Worm (Caenorhabditis elegans) whole organism, young adult: ENCODE data around the gene ciao-2B.

Experiments
- B0035.1 ChIP-seq: sonication (generic microtip); optimal IDR thresholded peaks from 2 replicates; lab custom pipeline; 2016; ENCODE audit warnings: missing genetic modification characterization, mild to moderate bottlenecking, missing compliant biosample characterization, missing genotype, missing genetic modification reagents
- B0261.1 ChIP-seq: sonication (generic microtip); optimal IDR thresholded peaks from 2 replicates; lab custom pipeline; 2016; ENCODE audit warnings: mild to moderate bottlenecking, missing genetic modification characterization, moderate library complexity, missing compliant biosample characterization
- C06A6.2 ChIP-seq: fragments of 200-800 bp; sonication (Bioruptor generic); conservative IDR thresholded peaks from 2 replicates; pipeline ENCODE4 v1.3.6; 2022; ENCODE audit warnings: missing genetic modification characterization, missing compliant biosample characterization
- D2030.7 ChIP-seq: fragments of 200-800 bp; sonication (Bioruptor generic); IDR thresholded peaks from 2 replicates; pipeline ENCODE4 v1.3.6; 2022; ENCODE audit warnings: missing genetic modification reagents, missing genetic modification characterization, missing compliant biosample characterization
- F37B4.10 ChIP-seq: fragments of 200-800 bp; sonication (Bioruptor generic); IDR thresholded peaks from 2 replicates; pipeline ENCODE4 v1.3.6; 2022; ENCODE audit warnings: missing genetic modification characterization, missing compliant biosample characterization
- F52B5.7 ChIP-seq: sonication (generic microtip); optimal IDR thresholded peaks from 2 replicates; lab custom pipeline; 2016; ENCODE audit warnings: mild to moderate bottlenecking, missing genetic modification characterization, missing compliant biosample characterization
- K11D2.4 ChIP-seq: fragments of 200-800 bp; sonication (Bioruptor generic); IDR thresholded peaks from 2 replicates; pipeline ENCODE4 v1.3.6; 2022; ENCODE audit warnings: missing genetic modification reagents, missing genetic modification characterization, missing compliant biosample characterization
- Y53F4B.3 ChIP-seq: fragments of 200-800 bp; sonication (Bioruptor generic); IDR thresholded peaks from 2 replicates; pipeline ENCODE4 v1.3.6; 2022; ENCODE audit warnings: missing genetic modification reagents, missing genetic modification characterization, missing compliant biosample characterization
- Y95B8A.8 ChIP-seq: fragments of 200-800 bp; sonication (Bioruptor generic); IDR thresholded peaks from 2 replicates; pipeline ENCODE4 v1.3.6; 2022; ENCODE audit warnings: missing genetic modification reagents, missing genetic modification characterization, missing compliant biosample characterization
- aptf-2 ChIP-seq: fragments of 200-800 bp; sonication (Bioruptor generic); conservative IDR thresholded peaks from 2 replicates; pipeline ENCODE4 v1.3.6; 2022; ENCODE audit warnings: missing genetic modification reagents, missing genetic modification characterization, missing compliant biosample characterization
- athp-1 ChIP-seq: sonication (generic microtip); optimal IDR thresholded peaks from 2 replicates; lab custom pipeline; 2017; ENCODE audit warnings: mild to moderate bottlenecking, missing genetic modification characterization, missing compliant biosample characterization
- attf-3 ChIP-seq: fragments of 200-800 bp; sonication (Bioruptor generic); conservative IDR thresholded peaks from 2 replicates; pipeline ENCODE4 v1.3.6; 2022; ENCODE audit warnings: missing genetic modification reagents, missing genetic modification characterization, missing compliant biosample characterization
- cebp-1 ChIP-seq, 2 experiments: fragments of 200-800 bp in 1 of 2; sonication (Bioruptor generic) in 1 of 2; sonication (generic microtip) in 1 of 2; IDR thresholded peaks in 1 of 2; optimal IDR thresholded peaks in 1 of 2; 2 replicates each; pipeline versions ENCODE4 v1.3.6 to Lab custom; 2017 to 2022; ENCODE audit warnings: missing compliant biosample characterization in 2 of 2, missing genetic modification characterization in 2 of 2, mild to moderate bottlenecking in 1 of 2, missing genetic modification reagents in 1 of 2, moderate library complexity in 1 of 2
- ceh-27 ChIP-seq: fragments of 200-800 bp; sonication (Bioruptor generic); optimal IDR thresholded peaks from 2 replicates; lab custom pipeline; 2018; ENCODE audit warnings: mild to moderate bottlenecking, missing genetic modification characterization, moderate library complexity, missing compliant biosample characterization
- ceh-91 ChIP-seq: fragments of 200-800 bp; sonication (Bioruptor generic); IDR thresholded peaks from 2 replicates; pipeline ENCODE4 v1.3.6; 2022; ENCODE audit warnings: missing genetic modification reagents, missing genetic modification characterization, missing compliant biosample characterization
- chd-7 ChIP-seq: sonication (generic microtip); optimal IDR thresholded peaks from 2 replicates; lab custom pipeline; 2016; ENCODE audit warnings: mild to moderate bottlenecking, missing genetic modification characterization, moderate library complexity, missing compliant biosample characterization
- die-1 ChIP-seq: sonication (generic microtip); optimal IDR thresholded peaks from 2 replicates; lab custom pipeline; 2016; ENCODE audit warnings: missing genotype, mild to moderate bottlenecking, missing genetic modification characterization, missing compliant biosample characterization
- dox-1 ChIP-seq: fragments of 200-800 bp; sonication (Bioruptor generic); IDR thresholded peaks from 2 replicates; pipeline ENCODE4 v1.3.6; 2022; ENCODE audit warnings: missing genetic modification reagents, missing genetic modification characterization, missing compliant biosample characterization
- gei-17 ChIP-seq: fragments of 200-800 bp; sonication (Bioruptor generic); optimal IDR thresholded peaks from 2 replicates; lab custom pipeline; 2018; ENCODE audit warnings: mild to moderate bottlenecking, missing genetic modification characterization, missing compliant biosample characterization
- hsf-1 ChIP-seq: fragments of 200-800 bp; sonication (Bioruptor generic); IDR thresholded peaks from 2 replicates; pipeline ENCODE4 v1.3.6; 2022; ENCODE audit warnings: missing genetic modification reagents, missing genetic modification characterization, missing compliant biosample characterization
- lin-26 ChIP-seq: fragments of 200-800 bp; sonication (Bioruptor generic); IDR thresholded peaks from 2 replicates; pipeline ENCODE4 v1.3.6; 2022; ENCODE audit warnings: missing genetic modification reagents, missing genetic modification characterization, missing compliant biosample characterization
- lin-54 ChIP-seq: fragments of 200-800 bp; sonication (Bioruptor generic); optimal IDR thresholded peaks from 2 replicates; lab custom pipeline; 2018; ENCODE audit warnings: mild to moderate bottlenecking, missing genetic modification characterization, missing compliant biosample characterization
- lsl-1 ChIP-seq: fragments of 200-800 bp; sonication (Bioruptor generic); optimal IDR thresholded peaks from 2 replicates; lab custom pipeline; 2018; ENCODE audit warnings: mild to moderate bottlenecking, missing genetic modification characterization, moderate library complexity, missing compliant biosample characterization
- lsy-27 ChIP-seq: sonication (generic microtip); optimal IDR thresholded peaks from 2 replicates; lab custom pipeline; 2017; ENCODE audit warnings: missing genetic modification characterization, mild to moderate bottlenecking, missing compliant biosample characterization, antibody characterized with exemption, missing genotype, borderline replicate concordance; ENCODE audit not compliant: insufficient read depth
- madf-10 ChIP-seq: sonication (generic microtip); optimal IDR thresholded peaks from 2 replicates; lab custom pipeline; 2016; ENCODE audit warnings: mild to moderate bottlenecking, missing genetic modification characterization, missing compliant biosample characterization
- madf-3 ChIP-seq: fragments of 200-800 bp; sonication (Bioruptor generic); IDR thresholded peaks from 2 replicates; pipeline ENCODE4 v1.3.6; 2022; ENCODE audit warnings: missing genetic modification reagents, missing genetic modification characterization, missing compliant biosample characterization
- madf-6 ChIP-seq: fragments of 200-800 bp; sonication (Bioruptor generic); IDR thresholded peaks from 2 replicates; pipeline ENCODE4 v1.3.6; 2022; ENCODE audit warnings: missing genetic modification reagents, missing genetic modification characterization, missing compliant biosample characterization
- mel-28 ChIP-seq: sonication (generic microtip); optimal IDR thresholded peaks from 2 replicates; lab custom pipeline; 2016; ENCODE audit warnings: borderline replicate concordance, mild to moderate bottlenecking, missing genetic modification characterization, missing compliant biosample characterization
- nfya-1 ChIP-seq: sonication (generic microtip); optimal IDR thresholded peaks from 2 replicates; lab custom pipeline; 2017; ENCODE audit warnings: antibody characterized with exemption, missing compliant biosample characterization, missing genetic modification characterization, borderline replicate concordance; ENCODE audit not compliant: insufficient read depth
- nfyb-1 ChIP-seq: fragments of 200-800 bp; sonication (Bioruptor generic); IDR thresholded peaks from 2 replicates; pipeline ENCODE4 v1.3.6; 2022; ENCODE audit warnings: missing genetic modification reagents, missing genetic modification characterization, missing compliant biosample characterization
- pbrm-1 ChIP-seq: fragments of 200-800 bp; sonication (Bioruptor generic); IDR thresholded peaks from 2 replicates; pipeline ENCODE4 v1.3.6; 2022; ENCODE audit warnings: missing genetic modification reagents, missing genetic modification characterization, missing compliant biosample characterization
- sea-2 ChIP-seq: fragments of 200-800 bp; sonication (Bioruptor generic); IDR thresholded peaks from 2 replicates; pipeline ENCODE4 v1.3.6; 2022; ENCODE audit warnings: missing genetic modification characterization, missing compliant biosample characterization
- snpc-3.4 ChIP-seq: sonication (generic microtip); optimal IDR thresholded peaks from 2 replicates; lab custom pipeline; 2017; ENCODE audit warnings: missing genetic modification characterization, mild to moderate bottlenecking, missing compliant biosample characterization, antibody characterized with exemption, moderate library complexity, missing genotype, missing genetic modification reagents
- somi-1 ChIP-seq: fragments of 200-800 bp; sonication (Bioruptor generic); optimal IDR thresholded peaks from 2 replicates; lab custom pipeline; 2018; ENCODE audit warnings: mild to moderate bottlenecking, missing genetic modification characterization, missing compliant biosample characterization
- tbp1 ChIP-seq: fragments of 200-800 bp; sonication (Bioruptor generic); optimal IDR thresholded peaks from 2 replicates; lab custom pipeline; 2018; ENCODE audit warnings: mild to moderate bottlenecking, missing genetic modification characterization, missing compliant biosample characterization
- zim-3 ChIP-seq: sonication (generic microtip); optimal IDR thresholded peaks from 2 replicates; lab custom pipeline; 2017; ENCODE audit warnings: mild to moderate bottlenecking, missing genetic modification characterization, moderate library complexity, missing compliant biosample characterization
- ztf-22 ChIP-seq: fragments of 200-800 bp; sonication (Bioruptor generic); optimal IDR thresholded peaks from 2 replicates; lab custom pipeline; 2018; ENCODE audit warnings: mild to moderate bottlenecking, missing genetic modification characterization, moderate library complexity, missing compliant biosample characterization
- ztf-26 ChIP-seq: sonication (generic microtip); optimal IDR thresholded peaks from 2 replicates; lab custom pipeline; 2017; ENCODE audit warnings: missing genetic modification characterization, missing compliant biosample characterization
- ztf-28 ChIP-seq: fragments of 200-800 bp; sonication (Bioruptor generic); IDR thresholded peaks from 2 replicates; pipeline ENCODE4 v1.3.6; 2022; ENCODE audit warnings: missing genetic modification reagents, missing genetic modification characterization, missing compliant biosample characterization
- ztf-6 ChIP-seq: fragments of 200-800 bp; sonication (Bioruptor generic); IDR thresholded peaks from 2 replicates; pipeline ENCODE4 v1.3.6; 2022; ENCODE audit warnings: missing genetic modification reagents, missing genetic modification characterization, missing compliant biosample characterization

Gene ciao-2B

DNA sequence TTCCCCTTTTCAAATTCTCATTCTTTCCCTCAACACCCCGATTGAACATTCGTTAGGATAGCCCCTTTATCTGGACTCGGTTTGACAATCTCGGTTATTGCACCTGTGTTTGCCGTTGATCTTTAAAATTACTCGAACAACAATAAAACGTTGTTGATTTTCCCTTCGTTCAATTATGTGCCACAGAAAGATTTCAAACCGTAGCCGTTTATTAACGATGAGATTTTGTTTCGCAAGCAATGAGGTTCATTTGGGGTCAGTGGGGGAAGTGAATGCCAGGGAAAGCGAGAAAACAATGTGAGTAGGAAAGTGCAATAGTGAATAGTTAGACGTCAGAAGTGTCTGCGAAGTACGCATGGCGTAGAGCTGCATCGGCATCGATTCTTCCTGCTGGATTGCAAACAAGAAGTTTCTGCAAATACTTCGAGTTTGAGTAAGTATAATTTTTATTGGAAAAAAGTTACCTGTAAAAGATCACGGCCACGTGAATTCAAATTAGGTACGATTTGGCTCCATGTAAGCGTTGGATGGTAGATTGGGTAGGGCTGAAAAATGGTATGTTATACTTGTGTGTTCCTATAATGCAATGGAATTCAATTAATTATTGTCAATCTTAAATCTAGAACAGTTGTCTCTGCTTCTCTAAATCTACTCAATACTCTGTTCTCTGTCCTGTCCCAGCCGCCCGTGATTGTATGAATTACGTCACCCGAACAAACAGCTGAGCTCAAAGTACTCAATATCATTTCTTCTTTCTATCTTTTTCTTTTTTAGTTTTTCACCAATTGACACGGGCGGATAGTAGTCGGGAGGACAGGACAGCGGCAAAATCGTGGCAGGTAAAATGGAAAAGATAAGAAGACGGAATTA lies 25.4 kb upstream of the ciao-2B start, which contains the start of gene kel-3 (continued):
- peak; percentile 94 for TF ChIP-seq nfyb-1
- TF ChIP-seq aptf-2 (GFP tag; lab: Robert Waterston, UW) = no peak
- peak; percentile 73 for TF ChIP-seq lsl-1 (GFP tag; lab: Kevin White, UChicago)
- peak; percentile 38 for TF ChIP-seq B0261.1 (tag; lab: Kevin White, UChicago)
- TF ChIP-seq Y53F4B.3 = no peak
- TF ChIP-seq F37B4.10 (GFP tag; lab: Robert Waterston, UW) = 0 out of 2 replicates have a peak, but pooled peaks have one; percentile 57
- peak; percentile 86 for TF ChIP-seq lin-54 (GFP tag; lab: Kevin White, UChicago)
- peak; percentile 95 for TF ChIP-seq F52B5.7 (tag; lab: Kevin White, UChicago)
- TF ChIP-seq ceh-91 (GFP tag; lab: Robert Waterston, UW) = no peak
- peak; percentile 96 for TF ChIP-seq chd-7 (tag; lab: Kevin White, UChicago)
- TF ChIP-seq snpc-3.4 (tag; lab: Kevin White, UChicago) = peak; percentile 63
- TF ChIP-seq zim-3 (tag; lab: Kevin White, UChicago) = peak; percentile 93
- TF ChIP-seq B0035.1 (tag; lab: Kevin White, UChicago) = peak; percentile 90

- TF ChIP-seq tbp1 (GFP tag; lab: Kevin White, UChicago) (peak; percentile 69), ztf-22 (GFP tag; lab: Kevin White, UChicago) (no peak), ceh-27 (GFP tag; lab: Kevin White, UChicago) (peak; percentile 89), dox-1 (peak; percentile 82), madf-3 (GFP tag; lab: Robert Waterston, UW) (peak; percentile 91), chd-7 (tag; lab: Kevin White, UChicago) (peak; percentile 66), Y95B8A.8 (GFP tag; lab: Robert Waterston, UW) (peak; percentile 69), ztf-6 (GFP tag; lab: Robert Waterston, UW) (0 out of 2 replicates have a peak, but pooled peaks have one; percentile 38), die-1 (tag; lab: Kevin White, UChicago) (peak; percentile 35), mel-28 (tag; lab: Kevin White, UChicago) (peak; percentile 38), aptf-2 (GFP tag; lab: Robert Waterston, UW) (peak; percentile 82), cebp-1 (GFP tag; IDR thresholded peaks at IDR 0.05; lab: Robert Waterston, UW) (peak; percentile 69), cebp-1 (tag; optimal IDR thresholded peaks at IDR 0.05; lab: Kevin White, UChicago) (peak; percentile 84), Y53F4B.3 (peak; percentile 63), sea-2 (GFP tag; lab: Robert Waterston, UW) (no peak), athp-1 (tag; lab: Kevin White, UChicago) (peak; percentile 81), madf-10 (tag; lab: Kevin White, UChicago) (peak; percentile 74), zim-3 (tag; lab: Kevin White, UChicago) (no peak), somi-1 (GFP tag; lab: Kevin White, UChicago) (peak; percentile 35), ztf-28 (GFP tag; lab: Robert Waterston, UW) (peak; percentile 73; the same call in 1 of the 2 replicates), pbrm-1 (GFP tag; lab: Robert Waterston, UW) (peak; percentile 91), ztf-26 (tag; lab: Kevin White, UChicago) (peak; percentile 85), hsf-1 (GFP tag; lab: Robert Waterston, UW) (peak; percentile 85), gei-17 (peak; percentile 45), K11D2.4 (GFP tag; lab: Robert Waterston, UW) (peak; percentile 83), D2030.7 (GFP tag; lab: Robert Waterston, UW) (peak; percentile 88), nfya-1 (tag; lab: Kevin White, UChicago) (no peak), madf-6 (GFP tag; lab: Robert Waterston, UW) (peak; percentile 85), lin-26 (peak; percentile 69; the same call in 1 of the 2 replicates), nfyb-1 (peak; percentile 95), lsy-27 (tag; lab: Kevin White, UChicago) (no peak), attf-3 (peak; percentile 53; the same call in 1 of the 2 replicates), C06A6.2 (GFP tag; lab: Robert Waterston, UW) (peak; percentile 81)
These were observed 23.8 kb upstream of the ciao-2B start, which contains the start of gene ant-1.1 for ce11 chrIII:13462965-13463783. Gene ant-1.1 (plus strand): TSS chrIII:13463163.
